Worm (Caenorhabditis elegans): ENCODE measurements around the gene C35B1.9.

DNA sequence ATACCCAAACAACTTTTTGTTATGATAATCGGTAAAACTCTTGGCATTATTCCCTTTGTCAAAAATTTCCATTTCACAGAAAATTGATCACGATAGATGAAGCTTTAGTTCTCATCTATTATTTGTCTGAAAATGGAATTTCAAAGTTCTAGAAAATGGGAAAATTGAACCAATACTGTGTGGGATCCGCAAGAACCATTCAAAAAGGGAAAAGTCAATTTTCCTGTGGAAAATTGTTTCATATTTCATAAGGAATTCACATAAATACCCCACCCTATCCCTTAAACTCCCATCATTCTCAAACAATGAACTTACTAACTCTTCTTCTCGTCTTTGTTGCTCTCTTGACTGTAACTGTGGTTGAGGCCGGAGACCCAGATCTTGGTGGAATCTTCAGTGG, at the start of gene C35B1.9, which contains the start of gene C35B1.3:
- no peak for TF ChIP-seq unc-62 (GFP tag; optimal IDR thresholded peaks at IDR 0.05)
- TF ChIP-seq pha-4 (tag; optimal IDR thresholded peaks at IDR 0.05) = no peak
- no peak for TF ChIP-seq tbx-8 (GFP tag; optimal IDR thresholded peaks at IDR 0.05)
- no peak for TF ChIP-seq hlh-1 (tag; optimal IDR thresholded peaks at IDR 0.05)
- TF ChIP-seq unc-39 (tag; optimal IDR thresholded peaks at IDR 0.05) = no peak
- no peak for TF ChIP-seq snpc-4 (tag; optimal IDR thresholded peaks at IDR 0.05)
- no peak for TF ChIP-seq ztf-11 (tag; optimal IDR thresholded peaks at IDR 0.05)
- TF ChIP-seq nhr-76 (tag; optimal IDR thresholded peaks at IDR 0.05) = no peak
- no peak for TF ChIP-seq nhr-237 (tag; optimal IDR thresholded peaks at IDR 0.05)
- TF ChIP-seq sem-2 (GFP tag; optimal IDR thresholded peaks at IDR 0.05) = no peak
